Fruit fly (Drosophila melanogaster) whole organism, embryonic: Measurements from ENCODE around the gene tinc.
A peak's percentile ranks its signal among the peaks of the same experiment; 100 is the strongest.

Experiments used
- C15 ChIP-seq: fragments of 200-800 bp; sonication (Bioruptor generic); IDR thresholded peaks from 3 replicates; pipeline ENCODE4 v1.3.6; 2022; ENCODE audit warnings: missing biosample characterization, missing genetic modification characterization
- CG10321 ChIP-seq: fragments of 200-800 bp; sonication (Bioruptor generic); IDR thresholded peaks from 2 replicates; pipeline ENCODE4 v1.3.6; 2022; ENCODE audit warnings: missing biosample characterization, missing genetic modification characterization
- CG11560 ChIP-seq: fragments of 200-800 bp; sonication (Bioruptor generic); IDR thresholded peaks from 3 replicates; pipeline ENCODE4 v1.3.6; 2022; ENCODE audit warnings: missing biosample characterization, missing genetic modification characterization
- CG11696 ChIP-seq: fragments of 200-800 bp; sonication (Bioruptor generic); IDR thresholded peaks from 2 replicates; pipeline ENCODE4 v1.3.6; 2022; ENCODE audit warnings: missing biosample characterization, missing genetic modification characterization
- CG12104 ChIP-seq: fragments of 200-800 bp; sonication (Bioruptor generic); optimal IDR thresholded peaks from 3 replicates; lab custom pipeline; 2016; ENCODE audit warnings: missing biosample characterization, missing genetic modification characterization
- CG12155 ChIP-seq: fragments of 200-800 bp; sonication (Bioruptor generic); optimal IDR thresholded peaks from 3 replicates; lab custom pipeline; 2016; ENCODE audit warnings: missing biosample characterization, missing genetic modification characterization
- CG13123 ChIP-seq: fragments of 200-800 bp; sonication (Bioruptor generic); optimal IDR thresholded peaks from 2 replicates; lab custom pipeline; 2016; ENCODE audit warnings: missing biosample characterization, missing genetic modification characterization
- CG13624 ChIP-seq: fragments of 200-800 bp; sonication (Bioruptor generic); optimal IDR thresholded peaks from 2 replicates; lab custom pipeline; 2016; ENCODE audit warnings: missing biosample characterization, missing genetic modification characterization
- CG15011 ChIP-seq: fragments of 200-800 bp; sonication (Bioruptor generic); optimal IDR thresholded peaks from 3 replicates; lab custom pipeline; 2018; ENCODE audit warnings: missing biosample characterization, mild to moderate bottlenecking, missing genetic modification characterization
- CG15601 ChIP-seq: fragments of 200-800 bp; sonication (Bioruptor generic); optimal IDR thresholded peaks from 3 replicates; lab custom pipeline; 2019; ENCODE audit warnings: missing biosample characterization, mild to moderate bottlenecking, missing genetic modification characterization, moderate library complexity
- CG17802 ChIP-seq: fragments of 200-800 bp; sonication (Bioruptor generic); optimal IDR thresholded peaks from 2 replicates; lab custom pipeline; 2018; ENCODE audit warnings: missing biosample characterization, mild to moderate bottlenecking, missing genetic modification characterization, moderate library complexity
- CG18262 ChIP-seq: fragments of 200-800 bp; optimal IDR thresholded peaks from 3 replicates; lab custom pipeline; 2019; ENCODE audit warnings: missing biosample characterization, mild to moderate bottlenecking, missing genetic modification characterization, moderate library complexity
- CG2678 ChIP-seq: fragments of 200-800 bp; sonication (Bioruptor generic); optimal IDR thresholded peaks from 3 replicates; lab custom pipeline; 2019; ENCODE audit warnings: missing biosample characterization, mild to moderate bottlenecking, missing genetic modification characterization, moderate library complexity
- CG3065 ChIP-seq: fragments of 200-800 bp; sonication (Bioruptor generic); optimal IDR thresholded peaks from 2 replicates; lab custom pipeline; 2016; ENCODE audit warnings: missing biosample characterization, missing genetic modification characterization
- CG31224 ChIP-seq: fragments of 200-800 bp; sonication (Bioruptor generic); IDR thresholded peaks from 2 replicates; pipeline ENCODE4 v1.3.6; 2022; ENCODE audit warnings: missing biosample characterization, missing genetic modification characterization
- CG31365 ChIP-seq: fragments of 200-800 bp; sonication (Bioruptor generic); optimal IDR thresholded peaks from 2 replicates; lab custom pipeline; 2018; ENCODE audit warnings: missing biosample characterization, mild to moderate bottlenecking, missing genetic modification characterization
- CG32767 ChIP-seq: fragments of 200-800 bp; sonication (Bioruptor generic); IDR thresholded peaks from 2 replicates; pipeline ENCODE4 v1.3.6; 2022; ENCODE audit warnings: missing biosample characterization, missing genetic modification characterization
- CG6654 ChIP-seq: fragments of 200-800 bp; sonication (Bioruptor generic); optimal IDR thresholded peaks from 2 replicates; lab custom pipeline; 2017; ENCODE audit warnings: missing biosample characterization, mild to moderate bottlenecking, missing genetic modification characterization
- CG6689 ChIP-seq: fragments of 200-800 bp; sonication (Bioruptor generic); IDR thresholded peaks from 2 replicates; pipeline ENCODE4 v1.3.6; 2022; ENCODE audit warnings: missing biosample characterization, missing genetic modification characterization
- CG6791 ChIP-seq: fragments of 200-800 bp; sonication (Bioruptor generic); IDR thresholded peaks from 3 replicates; pipeline ENCODE4 v1.3.6; 2022; ENCODE audit warnings: missing biosample characterization, missing genetic modification characterization; ENCODE audit not compliant: partially characterized antibody
- CG8290 ChIP-seq, 3 experiments: fragments of 200-800 bp; sonication (Bioruptor generic); optimal IDR thresholded peaks; 2 replicates each; lab custom pipeline; 2016 to 2019; ENCODE audit warnings: missing biosample characterization in 3 of 3, missing genetic modification characterization in 3 of 3, mild to moderate bottlenecking in 2 of 3, moderate library complexity in 1 of 3
- CG8359 ChIP-seq: fragments of 200-800 bp; sonication (Bioruptor generic); optimal IDR thresholded peaks from 2 replicates; lab custom pipeline; 2017; ENCODE audit warnings: missing biosample characterization, mild to moderate bottlenecking, missing genetic modification characterization, borderline replicate concordance
- CG9932 ChIP-seq: fragments of 200-800 bp; sonication (Bioruptor generic); IDR thresholded peaks from 2 replicates; pipeline ENCODE4 v1.3.6; 2022; ENCODE audit warnings: missing biosample characterization, missing genetic modification characterization
- Ets65A ChIP-seq: fragments of 200-800 bp; sonication (Bioruptor generic); peaks from one replicate; lab custom pipeline; 2016; ENCODE audit warnings: missing biosample characterization, missing genetic modification characterization
- Fer2 ChIP-seq: fragments of 200-800 bp; sonication (Bioruptor generic); optimal IDR thresholded peaks from 2 replicates; lab custom pipeline; 2018; ENCODE audit warnings: missing biosample characterization, mild to moderate bottlenecking, missing genetic modification characterization, moderate library complexity
- GATAe ChIP-seq: fragments of 200-800 bp; sonication (Bioruptor generic); conservative IDR thresholded peaks from 2 replicates; pipeline ENCODE4 v1.3.6; 2022; ENCODE audit warnings: missing biosample characterization, missing genetic modification characterization
- HLH54F ChIP-seq: fragments of 200-800 bp; sonication (Bioruptor generic); optimal IDR thresholded peaks from 3 replicates; lab custom pipeline; 2016; ENCODE audit warnings: missing biosample characterization, missing genetic modification characterization
- Meics ChIP-seq: fragments of 200-800 bp; sonication (Bioruptor generic); optimal IDR thresholded peaks from 2 replicates; lab custom pipeline; 2017; ENCODE audit warnings: missing biosample characterization, mild to moderate bottlenecking, missing genetic modification characterization
- Nf-YB ChIP-seq: fragments of 200-800 bp; sonication (Bioruptor generic); optimal IDR thresholded peaks from 3 replicates; lab custom pipeline; 2019; ENCODE audit warnings: missing biosample characterization, mild to moderate bottlenecking, missing genetic modification characterization, moderate library complexity
- Rfx ChIP-seq: fragments of 200-800 bp; sonication (Bioruptor generic); IDR thresholded peaks from 2 replicates; pipeline ENCODE4 v1.3.6; 2022; ENCODE audit warnings: missing biosample characterization, missing genetic modification characterization
- Usf ChIP-seq: fragments of 200-800 bp; sonication (Bioruptor generic); optimal IDR thresholded peaks from 2 replicates; lab custom pipeline; 2017; ENCODE audit warnings: missing genotype, missing biosample characterization, missing genetic modification characterization
- ac ChIP-seq: fragments of 200-800 bp; sonication (Bioruptor generic); optimal IDR thresholded peaks from 3 replicates; lab custom pipeline; 2017; ENCODE audit warnings: missing biosample characterization, mild to moderate bottlenecking, missing genetic modification characterization
- ase ChIP-seq: fragments of 200-800 bp; sonication (Bioruptor generic); IDR thresholded peaks from 3 replicates; pipeline ENCODE4 v1.3.6; 2022; ENCODE audit warnings: missing biosample characterization, missing genetic modification characterization
- ash1 ChIP-seq: fragments of 200-800 bp; sonication (Bioruptor generic); optimal IDR thresholded peaks from 2 replicates; lab custom pipeline; 2018; ENCODE audit warnings: missing biosample characterization, mild to moderate bottlenecking, missing genetic modification characterization
- bcd ChIP-seq: fragments of 200-800 bp; sonication (Bioruptor generic); optimal IDR thresholded peaks from 2 replicates; lab custom pipeline; 2017; ENCODE audit warnings: missing biosample characterization, mild to moderate bottlenecking, missing genetic modification characterization
- dysf ChIP-seq: fragments of 200-800 bp; sonication (Bioruptor generic); IDR thresholded peaks from 3 replicates; pipeline ENCODE4 v1.3.6; 2022; ENCODE audit warnings: missing biosample characterization, missing genetic modification characterization
- ewg ChIP-seq: fragments of 200-800 bp; sonication (Bioruptor generic); optimal IDR thresholded peaks from 3 replicates; lab custom pipeline; 2017; ENCODE audit warnings: mild to moderate bottlenecking, missing biosample characterization, missing genetic modification reagents, missing genetic modification characterization
- fd96Cb ChIP-seq: fragments of 200-800 bp; sonication (Bioruptor generic); optimal IDR thresholded peaks from 2 replicates; lab custom pipeline; 2018; ENCODE audit warnings: missing biosample characterization, mild to moderate bottlenecking, missing genetic modification characterization, moderate library complexity
- fru ChIP-seq: fragments of >200 bp; optimal IDR thresholded peaks from 2 replicates; lab custom pipeline; 2017
- gcm ChIP-seq: fragments of 200-800 bp; sonication (Bioruptor generic); optimal IDR thresholded peaks from 2 replicates; lab custom pipeline; 2019; ENCODE audit warnings: missing biosample characterization, mild to moderate bottlenecking, missing genetic modification characterization, moderate library complexity
- ind ChIP-seq: fragments of 200-800 bp; sonication (Bioruptor generic); optimal IDR thresholded peaks from 3 replicates; lab custom pipeline; 2016; ENCODE audit warnings: missing biosample characterization, missing genetic modification characterization
- kni ChIP-seq: fragments of 200-800 bp; sonication (Bioruptor generic); optimal IDR thresholded peaks from 3 replicates; lab custom pipeline; 2017; ENCODE audit warnings: mild to moderate bottlenecking, missing biosample characterization, missing genetic modification reagents, missing genetic modification characterization
- nom ChIP-seq: fragments of 200-800 bp; sonication (Bioruptor generic); optimal IDR thresholded peaks from 2 replicates; lab custom pipeline; 2017; ENCODE audit warnings: missing biosample characterization, missing genetic modification characterization, mild to moderate bottlenecking, moderate library complexity, missing genetic modification reagents
- oc ChIP-seq: fragments of 200-800 bp; sonication (Bioruptor generic); optimal IDR thresholded peaks from 2 replicates; lab custom pipeline; 2018; ENCODE audit warnings: missing biosample characterization, mild to moderate bottlenecking, missing genetic modification characterization, moderate library complexity
- odd ChIP-seq: fragments of 200-800 bp; sonication (Bioruptor generic); optimal IDR thresholded peaks from 2 replicates; lab custom pipeline; 2017; ENCODE audit warnings: missing biosample characterization, mild to moderate bottlenecking, missing genetic modification characterization
- pros ChIP-seq: fragments of 200-800 bp; sonication (Bioruptor generic); optimal IDR thresholded peaks from 3 replicates; lab custom pipeline; 2019; ENCODE audit warnings: missing biosample characterization, mild to moderate bottlenecking, missing genetic modification characterization, moderate library complexity
- rib ChIP-seq: fragments of 200-800 bp; sonication (Bioruptor generic); IDR thresholded peaks from 2 replicates; pipeline ENCODE4 v1.3.6; 2022; ENCODE audit warnings: missing biosample characterization, missing genetic modification characterization
- sna ChIP-seq: fragments of 200-800 bp; sonication (Bioruptor generic); IDR thresholded peaks from 2 replicates; pipeline ENCODE4 v1.3.6; 2022; ENCODE audit warnings: missing biosample characterization, missing genetic modification characterization; ENCODE audit not compliant: partially characterized antibody
- tgo ChIP-seq: fragments of 200-800 bp; sonication (Bioruptor generic); IDR thresholded peaks from 3 replicates; pipeline ENCODE4 v1.3.6; 2022; ENCODE audit warnings: missing biosample characterization, missing genetic modification characterization
- twi ChIP-seq: fragments of 200-800 bp; optimal IDR thresholded peaks from 2 replicates; lab custom pipeline; 2019; ENCODE audit warnings: missing biosample characterization, mild to moderate bottlenecking, missing genetic modification characterization, moderate library complexity
- vfl ChIP-seq: fragments of 200-800 bp; sonication (Bioruptor generic); optimal IDR thresholded peaks from 2 replicates; lab custom pipeline; 2016; ENCODE audit warnings: missing biosample characterization, missing genetic modification characterization

Gene tinc

dm6 chr3R:17781371-17781770 is 30.0 kb upstream of the tinc start (continued):
- TF ChIP-seq CG3065 (GFP tag; lab: Kevin White, UChicago) = no peak
- peak; percentile 40 for TF ChIP-seq Nf-YB (GFP tag; lab: Kevin White, UChicago)
- TF ChIP-seq bcd (GFP tag; lab: Kevin White, UChicago) = peak; percentile 61
- peak; percentile 72 for TF ChIP-seq oc (tag; lab: Kevin White, UChicago)
- TF ChIP-seq CG18262 (tag; lab: Kevin White, UChicago) = peak; percentile 87
- no peak for TF ChIP-seq ac (GFP tag; lab: Kevin White, UChicago)
- TF ChIP-seq CG8359 = peak; percentile 8
- peak; percentile 87 for TF ChIP-seq Fer2 (tag; lab: Kevin White, UChicago)
- peak; percentile 95 for TF ChIP-seq Ets65A (GFP tag; lab: Kevin White, UChicago)
- TF ChIP-seq fru (lab: Kevin White, UChicago) = no peak
- TF ChIP-seq kni (GFP tag; lab: Kevin White, UChicago) = peak; percentile 35
- peak; percentile 57 for TF ChIP-seq CG10321 (GFP tag; lab: Robert Waterston, UW)
- peak; percentile 59 for TF ChIP-seq CG31365
- peak; percentile 94 for TF ChIP-seq Rfx
- peak; percentile 92 for TF ChIP-seq CG13624 (GFP tag; lab: Kevin White, UChicago)
- TF ChIP-seq CG9932 (GFP tag; lab: Robert Waterston, UW) = peak; percentile 89
- TF ChIP-seq CG15601 = peak; percentile 67
- TF ChIP-seq sna (GFP tag; lab: Robert Waterston, UW) = no peak
- TF ChIP-seq ind (GFP tag; lab: Kevin White, UChicago) = peak; percentile 84
- peak; percentile 43 for TF ChIP-seq CG15011
- peak; percentile 66 for TF ChIP-seq gcm (GFP tag; lab: Kevin White, UChicago)
- peak; percentile 53 for TF ChIP-seq twi
- TF ChIP-seq pros (GFP tag; lab: Kevin White, UChicago) = no peak
- no peak for TF ChIP-seq CG17802
- TF ChIP-seq HLH54F (GFP tag; lab: Kevin White, UChicago) = peak; percentile 66
- TF ChIP-seq odd (GFP tag; lab: Kevin White, UChicago) = peak; percentile 35
- peak; percentile 77 for TF ChIP-seq rib (GFP tag; lab: Robert Waterston, UW)
- peak; percentile 50 for TF ChIP-seq CG12104 (GFP tag; lab: Kevin White, UChicago)
- TF ChIP-seq tgo (GFP tag; lab: Robert Waterston, UW) = peak; percentile 90
- peak; percentile 67; the same call in 1 of the 2 replicates for TF ChIP-seq CG32767 (GFP tag; lab: Robert Waterston, UW)
- TF ChIP-seq C15 (GFP tag; lab: Robert Waterston, UW) = peak; percentile 47; the same call in 1 of the 3 replicates
- peak; percentile 93 for TF ChIP-seq CG2678
- peak; percentile 14 for TF ChIP-seq CG6654 (GFP tag; lab: Kevin White, UChicago)
- TF ChIP-seq CG12155 (GFP tag; lab: Kevin White, UChicago) = peak; percentile 47
- no peak for TF ChIP-seq ash1 (GFP tag; lab: Kevin White, UChicago)
- peak; percentile 83 for TF ChIP-seq Meics
- peak; percentile 73; the same call in 2 of the 3 replicates for TF ChIP-seq ase (GFP tag; lab: Robert Waterston, UW)
- TF ChIP-seq CG11560 = peak; percentile 64
- peak; percentile 93 for TF ChIP-seq dysf (GFP tag; lab: Robert Waterston, UW)
- peak; percentile 86 for TF ChIP-seq CG6689
- TF ChIP-seq Usf = peak; percentile 2
- peak; percentile 45; the same call in 1 of the 2 replicates for TF ChIP-seq CG11696
- TF ChIP-seq CG13123 (GFP tag; lab: Kevin White, UChicago) = no peak
- no peak; the same call in 1 of the 2 replicates for TF ChIP-seq GATAe (GFP tag; lab: Robert Waterston, UW)
- no peak for TF ChIP-seq CG6791
- no peak for TF ChIP-seq CG8290 (GFP tag; optimal IDR thresholded peaks at IDR 0.05; lab: Kevin White, UChicago)
- TF ChIP-seq CG8290 (tag; optimal IDR thresholded peaks at IDR 0.05; lab: Kevin White, UChicago) = peak in 1 of 2 experiments; percentile 75
- peak; percentile 43 for TF ChIP-seq vfl (GFP tag; lab: Kevin White, UChicago)
- peak; percentile 68 for TF ChIP-seq fd96Cb
- peak; percentile 52 for TF ChIP-seq ewg (GFP tag; lab: Kevin White, UChicago)
- TF ChIP-seq CG31224 = peak; percentile 87
- TF ChIP-seq nom (GFP tag; lab: Kevin White, UChicago) = no peak
